Worm (Caenorhabditis elegans) whole organism, midembryonic: ENCODE results near the gene clec-184.
"Not testable (repeated sequence)": the region's sequence is repeated elsewhere in the genome, so short reads cannot be mapped to it uniquely, and the experiment has no call there.

Experiments
- T22C8.4 ChIP-seq: fragments of 200-800 bp; sonication (Bioruptor generic); IDR thresholded peaks from 2 replicates; pipeline ENCODE4 v1.3.6; 2022; ENCODE audit warnings: missing genetic modification characterization, missing compliant biosample characterization
- cog-1 ChIP-seq: sonication (generic microtip); optimal IDR thresholded peaks from 2 replicates; lab custom pipeline; 2016; ENCODE audit warnings: missing genetic modification characterization, missing compliant biosample characterization
- flt-1 ChIP-seq: fragments of 200-800 bp; sonication (Bioruptor generic); IDR thresholded peaks from 2 replicates; pipeline ENCODE4 v1.3.6; 2022; ENCODE audit warnings: missing genetic modification characterization, missing compliant biosample characterization
- klf-2 ChIP-seq: fragments of 200-800 bp; sonication (Bioruptor generic); conservative IDR thresholded peaks from 2 replicates; pipeline ENCODE4 v1.3.6; 2022; ENCODE audit warnings: missing genetic modification reagents, missing genetic modification characterization, missing compliant biosample characterization
- med-1 ChIP-seq: sonication (generic microtip); optimal IDR thresholded peaks from 2 replicates; lab custom pipeline; 2017; ENCODE audit warnings: missing genetic modification characterization, mild to moderate bottlenecking, missing compliant biosample characterization, antibody characterized with exemption, missing genetic modification reagents; ENCODE audit not compliant: insufficient read depth
- ref-1 ChIP-seq: fragments of 200-800 bp; sonication (Bioruptor generic); conservative IDR thresholded peaks from 2 replicates; pipeline ENCODE4 v1.3.6; 2022; ENCODE audit warnings: missing genetic modification reagents, missing genetic modification characterization, missing compliant biosample characterization
- tab-1 ChIP-seq: fragments of 200-800 bp; sonication (Bioruptor generic); IDR thresholded peaks from 2 replicates; pipeline ENCODE4 v1.3.6; 2022; ENCODE audit warnings: missing genetic modification characterization, missing compliant biosample characterization
- ztf-23 ChIP-seq: fragments of 200-800 bp; sonication (Bioruptor generic); IDR thresholded peaks from 2 replicates; pipeline ENCODE4 v1.3.6; 2022; ENCODE audit warnings: missing genetic modification reagents, missing genetic modification characterization, missing compliant biosample characterization
- ztf-29 ChIP-seq: fragments of 200-800 bp; sonication (Bioruptor generic); IDR thresholded peaks from 2 replicates; pipeline ENCODE4 v1.3.6; 2022; ENCODE audit warnings: missing genetic modification reagents, missing genetic modification characterization, missing compliant biosample characterization

clec-184 gene

DNA sequence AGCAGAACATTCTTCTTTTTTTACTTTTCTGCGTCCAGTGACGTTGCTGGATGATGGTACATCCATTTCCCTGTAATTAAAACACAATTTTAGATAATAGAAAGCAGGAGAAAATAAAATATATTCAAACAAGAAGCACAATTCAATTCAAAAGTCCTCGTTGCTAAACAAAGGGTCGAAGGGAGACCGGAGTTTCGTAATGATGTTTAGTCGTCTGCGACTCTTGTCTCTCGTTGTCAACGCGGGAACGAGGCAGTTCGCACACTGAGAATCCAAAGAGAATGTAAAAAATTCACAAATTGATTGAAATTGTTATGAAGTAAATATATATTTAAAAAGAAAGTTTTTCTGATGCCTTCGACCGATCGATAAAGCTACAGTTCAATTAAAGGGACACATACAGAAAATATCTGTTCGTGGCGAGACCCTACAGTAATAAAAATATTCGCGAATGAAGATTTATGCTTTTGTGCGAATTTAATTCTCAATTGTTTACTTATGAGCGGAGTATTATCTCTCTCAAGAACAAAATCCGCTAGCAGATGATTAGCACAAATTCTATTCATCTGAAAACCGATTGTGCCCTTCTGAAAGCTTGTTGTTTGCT lies 18.9 kb downstream of the clec-184 start, which contains the start of gene dpy-26:
dpy-26 (minus strand) TSS at position 111 of the 607 bp plus-strand sequence.
- TF ChIP-seq med-1 (GFP tag; lab: Kevin White, UChicago) (no peak), klf-2 (GFP tag; lab: Robert Waterston, UW) (no peak), T22C8.4 (no peak), tab-1 (GFP tag; lab: Robert Waterston, UW) (no peak), ref-1 (GFP tag; lab: Robert Waterston, UW) (no peak), ztf-29 (no peak), cog-1 (no peak), ztf-23 (GFP tag; lab: Robert Waterston, UW) (no peak), flt-1 (GFP tag; lab: Robert Waterston, UW) (no peak)

- TF ChIP-seq T22C8.4 (no peak), ref-1 (GFP tag; lab: Robert Waterston, UW) (no peak), klf-2 (GFP tag; lab: Robert Waterston, UW) (no peak), cog-1 (no peak), ztf-23 (GFP tag; lab: Robert Waterston, UW) (no peak), ztf-29 (no peak), tab-1 (GFP tag; lab: Robert Waterston, UW) (no peak), med-1 (GFP tag; lab: Kevin White, UChicago) (no peak), flt-1 (GFP tag; lab: Robert Waterston, UW) (no peak)
These were observed 21.7 kb downstream of the clec-184 start, which contains the start of gene spe-44 for ce11 chrIV:12454115-12454514. spe-44 (minus strand) TSS chrIV:12454215.

ce11 chrIV:12454750-12455149 lies 22.3 kb downstream of the clec-184 start, which contains the start of gene smz-1:
smz-1 (plus strand) TSS chrIV:12455050.
- TF ChIP-seq T22C8.4, result no peak
- no peak for TF ChIP-seq ztf-29
- TF ChIP-seq flt-1 (GFP tag; lab: Robert Waterston, UW), result no peak
- TF ChIP-seq ztf-23 (GFP tag; lab: Robert Waterston, UW), result no peak
- no peak for TF ChIP-seq cog-1

DNA sequence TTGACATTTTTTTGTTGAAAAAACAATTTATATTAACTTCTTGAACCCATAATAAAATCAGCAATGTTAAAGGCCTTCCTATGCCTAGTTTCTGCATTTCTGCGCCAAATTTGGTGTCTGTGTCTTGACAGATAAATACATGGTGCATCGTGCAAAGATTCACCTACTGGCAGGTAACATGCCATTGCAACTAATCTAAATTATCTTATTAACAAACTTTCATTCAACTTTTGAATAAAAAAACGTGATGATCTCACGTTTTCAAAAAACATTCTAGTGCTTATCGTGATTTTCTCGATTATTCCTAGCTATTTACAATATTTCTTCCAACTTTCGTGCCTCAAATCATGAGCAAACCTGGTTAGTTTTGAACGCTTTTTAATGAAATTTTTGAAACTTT lies 24.2 kb downstream of the clec-184 start, which contains the start of gene C25G4.7:
C25G4.7 (plus strand) TSS at position 301 of the 400 bp plus-strand sequence.
- TF ChIP-seq med-1 (GFP tag; lab: Kevin White, UChicago), result no peak
- no peak for TF ChIP-seq flt-1 (GFP tag; lab: Robert Waterston, UW)
- no peak for TF ChIP-seq T22C8.4
- no peak for TF ChIP-seq ref-1 (GFP tag; lab: Robert Waterston, UW)

ce11 chrIV:12463370-12463769 lies 30.9 kb downstream of the clec-184 start, which contains the start of gene C25G4.8:
C25G4.8 (minus strand) TSS chrIV:12463470.
- no peak for TF ChIP-seq ref-1 (GFP tag; lab: Robert Waterston, UW)
- no peak for TF ChIP-seq klf-2 (GFP tag; lab: Robert Waterston, UW)
- no peak for TF ChIP-seq flt-1 (GFP tag; lab: Robert Waterston, UW)
- TF ChIP-seq tab-1 (GFP tag; lab: Robert Waterston, UW), result no peak
- TF ChIP-seq ztf-23 (GFP tag; lab: Robert Waterston, UW), result no peak
- TF ChIP-seq ztf-29, result no peak
- no peak for TF ChIP-seq cog-1
- TF ChIP-seq med-1 (GFP tag; lab: Kevin White, UChicago), result no peak
- TF ChIP-seq T22C8.4, result no peak

DNA sequence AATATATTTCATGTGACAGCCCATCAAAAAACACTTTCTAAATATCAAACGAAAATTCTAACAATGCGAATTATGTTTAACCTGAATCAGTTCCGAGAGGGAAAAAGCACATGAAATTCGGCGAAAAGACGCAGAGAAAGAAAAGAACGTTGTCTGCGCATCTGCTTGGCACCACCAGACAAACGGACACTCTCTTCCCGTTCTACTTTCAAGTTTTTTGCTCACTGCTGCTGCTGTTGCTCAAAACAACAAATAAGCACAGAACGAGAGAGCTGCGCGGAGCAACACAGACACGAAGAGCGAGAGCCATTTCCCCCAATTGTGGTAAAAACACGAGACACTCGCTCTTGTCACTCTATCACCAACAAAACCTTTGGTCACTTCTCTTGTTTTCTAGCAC lies 32.4 kb downstream of the clec-184 start:
- TF ChIP-seq ztf-29, result no peak
- no peak for TF ChIP-seq cog-1
- TF ChIP-seq flt-1 (GFP tag; lab: Robert Waterston, UW), result no peak
- no peak for TF ChIP-seq med-1 (GFP tag; lab: Kevin White, UChicago)
- no peak for TF ChIP-seq ztf-23 (GFP tag; lab: Robert Waterston, UW)
- no peak for TF ChIP-seq T22C8.4
- TF ChIP-seq ref-1 (GFP tag; lab: Robert Waterston, UW), result no peak
- no peak for TF ChIP-seq klf-2 (GFP tag; lab: Robert Waterston, UW)
- TF ChIP-seq tab-1 (GFP tag; lab: Robert Waterston, UW), result no peak

DNA sequence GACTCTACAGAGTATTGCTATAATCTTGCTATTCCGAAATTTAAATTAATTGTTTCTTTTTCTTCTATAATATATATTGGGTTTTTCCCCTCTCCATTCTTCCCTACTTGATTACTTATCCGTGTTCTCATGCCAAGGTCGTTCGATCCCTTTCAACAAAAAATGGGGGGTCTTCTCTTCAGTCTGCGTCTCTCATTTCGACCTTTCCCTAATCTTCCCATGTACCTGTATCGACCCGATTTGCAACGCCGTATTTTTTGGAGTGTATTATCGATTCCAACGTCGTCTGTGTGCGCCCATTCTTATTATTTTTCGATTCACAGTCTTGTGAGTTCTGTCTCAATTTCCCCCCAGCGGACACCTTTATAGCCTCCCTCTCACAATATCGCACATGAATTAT lies 35.3 kb downstream of the clec-184 start:
- TF ChIP-seq tab-1 (GFP tag; lab: Robert Waterston, UW) (no peak), ref-1 (GFP tag; lab: Robert Waterston, UW) (no peak), ztf-23 (GFP tag; lab: Robert Waterston, UW) (no peak), med-1 (GFP tag; lab: Kevin White, UChicago) (no peak), cog-1 (no peak), flt-1 (GFP tag; lab: Robert Waterston, UW) (no peak), klf-2 (GFP tag; lab: Robert Waterston, UW) (no peak), T22C8.4 (no peak), ztf-29 (no peak)

DNA sequence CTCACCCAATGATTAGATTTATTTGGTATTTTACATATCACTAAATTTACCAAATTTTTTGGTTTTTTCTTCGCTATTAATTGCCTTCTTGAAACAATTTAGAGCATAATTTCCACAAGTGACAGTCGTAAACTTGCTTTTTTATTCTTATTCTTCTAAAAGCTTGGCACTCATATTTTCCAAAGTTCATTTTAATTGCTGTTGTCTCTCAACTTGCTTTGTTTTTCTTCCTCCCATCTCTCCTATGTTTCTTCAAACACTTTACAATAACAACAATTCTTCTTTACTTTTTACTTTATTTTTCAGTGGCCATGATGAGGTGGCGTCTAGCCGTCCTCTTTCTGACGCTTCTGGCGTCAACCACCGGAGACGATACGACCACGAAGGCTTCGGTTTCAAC lies 35.9 kb downstream of the clec-184 start, which contains the start of gene igdb-2:
igdb-2 (plus strand) TSS at position 301 of the 400 bp plus-strand sequence.
- no peak for TF ChIP-seq tab-1 (GFP tag; lab: Robert Waterston, UW)
- no peak for TF ChIP-seq ztf-23 (GFP tag; lab: Robert Waterston, UW)
- no peak for TF ChIP-seq flt-1 (GFP tag; lab: Robert Waterston, UW)
- no peak for TF ChIP-seq ztf-29
- no peak for TF ChIP-seq T22C8.4
- TF ChIP-seq ref-1 (GFP tag; lab: Robert Waterston, UW), result no peak
- no peak for TF ChIP-seq klf-2 (GFP tag; lab: Robert Waterston, UW)
- TF ChIP-seq cog-1, result no peak
- TF ChIP-seq med-1 (GFP tag; lab: Kevin White, UChicago), result no peak

ce11 chrIV:12476942-12477341 lies 44.5 kb downstream of the clec-184 start, which contains the start of gene T04A11.1:
T04A11.1 (minus strand) TSS chrIV:12477042.
- not testable (repeated sequence) for TF ChIP-seq tab-1 (GFP tag; lab: Robert Waterston, UW); ztf-29; ztf-23 (GFP tag; lab: Robert Waterston, UW)

DNA sequence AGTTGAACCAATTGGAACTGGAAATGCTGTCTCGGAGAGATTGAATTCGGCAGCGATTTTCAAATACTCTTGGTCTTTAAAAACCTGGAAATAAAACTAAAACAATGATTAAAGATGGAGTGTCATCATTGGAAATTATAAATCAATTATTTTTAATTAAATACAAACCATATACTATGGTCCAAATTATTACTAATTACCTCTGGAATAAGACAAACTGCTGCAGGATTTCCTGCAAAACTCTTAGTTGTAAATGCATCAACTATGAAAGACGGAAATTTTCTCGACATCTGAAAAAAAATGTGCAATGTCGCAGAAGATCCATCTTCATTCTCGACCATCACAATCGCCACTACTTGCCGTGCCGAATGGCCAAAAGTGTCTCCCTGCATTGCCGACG lies 46.3 kb downstream of the clec-184 start, which contains the start of gene igdb-1:
igdb-1 (plus strand) TSS at position 301 of the 400 bp plus-strand sequence.
- TF ChIP-seq ztf-23 (GFP tag; lab: Robert Waterston, UW); cog-1; ref-1 (GFP tag; lab: Robert Waterston, UW): not testable (repeated sequence)
